Worm (Caenorhabditis elegans) whole organism, L4 larva: Measurements from ENCODE around the gene ham-3.
A peak's percentile ranks its signal among the peaks of the same experiment; 100 is the strongest.

Experiments used
- F10B5.3 ChIP-seq: sonication (generic microtip); optimal IDR thresholded peaks from 2 replicates; lab custom pipeline; 2016; ENCODE audit warnings: mild to moderate bottlenecking, missing genetic modification characterization, missing compliant biosample characterization
- F37D6.2 ChIP-seq: sonication (generic microtip); optimal IDR thresholded peaks from 2 replicates; lab custom pipeline; 2016; ENCODE audit warnings: mild to moderate bottlenecking, missing genetic modification characterization, missing compliant biosample characterization
- F49E8.2 ChIP-seq: sonication (generic microtip); optimal IDR thresholded peaks from 2 replicates; lab custom pipeline; 2016; ENCODE audit warnings: missing compliant biosample characterization, mild to moderate bottlenecking, missing genetic modification characterization, borderline replicate concordance
- T26A8.4 ChIP-seq: fragments of 200-800 bp; sonication (Bioruptor generic); IDR thresholded peaks from 2 replicates; pipeline ENCODE4 v1.3.6; 2022; ENCODE audit warnings: missing genetic modification characterization, missing compliant biosample characterization
- Y5F2A.4 ChIP-seq: fragments of 200-800 bp; sonication (Bioruptor generic); optimal IDR thresholded peaks from 2 replicates; lab custom pipeline; 2018; ENCODE audit warnings: mild to moderate bottlenecking, missing genetic modification characterization, missing compliant biosample characterization
- ZK337.2 ChIP-seq: fragments of 200-800 bp; sonication (Bioruptor generic); IDR thresholded peaks from 2 replicates; pipeline ENCODE4 v1.3.6; 2022; ENCODE audit warnings: missing genetic modification reagents, missing genetic modification characterization, missing compliant biosample characterization
- aly-2 ChIP-seq: sonication (generic microtip); optimal IDR thresholded peaks from 2 replicates; lab custom pipeline; 2018; ENCODE audit warnings: missing biosample characterization, missing genetic modification characterization
- attf-4 ChIP-seq: sonication (generic microtip); optimal IDR thresholded peaks from 3 replicates; lab custom pipeline; 2017; ENCODE audit warnings: missing biosample characterization, missing genetic modification characterization
- ceh-20 ChIP-seq: fragments of 200-800 bp; sonication (Bioruptor generic); IDR thresholded peaks from 2 replicates; pipeline ENCODE4 v1.3.6; 2022; ENCODE audit warnings: missing genetic modification reagents, missing genetic modification characterization, missing compliant biosample characterization
- ceh-62 ChIP-seq: sonication (generic microtip); optimal IDR thresholded peaks from 2 replicates; lab custom pipeline; 2017; ENCODE audit warnings: missing biosample characterization, missing genetic modification characterization
- ces-1 ChIP-seq: fragments of 150-350 bp; sonication (generic microtip); optimal IDR thresholded peaks from 4 replicates; lab custom pipeline; 2014; ENCODE audit warnings: missing biosample characterization, missing genetic modification reagents, missing genetic modification characterization
- ctbp-1 ChIP-seq: fragments of 200-800 bp; sonication (Bioruptor generic); IDR thresholded peaks from 2 replicates; pipeline ENCODE4 v1.3.6; 2022; ENCODE audit warnings: missing genetic modification reagents, missing genetic modification characterization, missing compliant biosample characterization
- daf-12 ChIP-seq: fragments of 150-350 bp; optimal IDR thresholded peaks from 2 replicates; lab custom pipeline; 2014; ENCODE audit warnings: missing biosample characterization, missing genetic modification reagents, missing genetic modification characterization
- daf-8 ChIP-seq: fragments of 200-800 bp; sonication (Bioruptor generic); IDR thresholded peaks from 2 replicates; pipeline ENCODE4 v1.3.6; 2022; ENCODE audit warnings: missing genetic modification characterization, missing compliant biosample characterization
- dmd-6 ChIP-seq: fragments of 200-800 bp; sonication (Bioruptor generic); IDR thresholded peaks from 2 replicates; pipeline ENCODE4 v1.3.6; 2022; ENCODE audit warnings: missing genetic modification reagents, missing genetic modification characterization, missing compliant biosample characterization
- dpl-1 ChIP-seq: fragments of 150-350 bp; optimal IDR thresholded peaks from 2 replicates; lab custom pipeline; 2014; ENCODE audit warnings: missing biosample characterization, missing genetic modification reagents, missing genetic modification characterization
- egl-27 ChIP-seq: sonication (generic microtip); optimal IDR thresholded peaks from 3 replicates; lab custom pipeline; 2017; ENCODE audit warnings: missing biosample characterization, missing genetic modification reagents, missing genetic modification characterization
- egl-43 ChIP-seq: fragments of 200-800 bp; sonication (Bioruptor generic); IDR thresholded peaks from 2 replicates; pipeline ENCODE4 v1.3.6; 2022; ENCODE audit warnings: missing genetic modification reagents, missing genetic modification characterization, missing compliant biosample characterization
- fkh-10 ChIP-seq: fragments of 150-350 bp; optimal IDR thresholded peaks from 2 replicates; lab custom pipeline; 2014; ENCODE audit warnings: missing biosample characterization, missing genetic modification reagents, missing genetic modification characterization
- fos-1 ChIP-seq: fragments of 150-350 bp; optimal IDR thresholded peaks from 2 replicates; lab custom pipeline; 2014; ENCODE audit warnings: missing biosample characterization, missing genetic modification characterization
- hlh-11 ChIP-seq: fragments of 200-800 bp; sonication (Bioruptor generic); optimal IDR thresholded peaks from 2 replicates; lab custom pipeline; 2018; ENCODE audit warnings: mild to moderate bottlenecking, missing genetic modification characterization, missing compliant biosample characterization
- hlh-30 ChIP-seq: sonication (generic microtip); optimal IDR thresholded peaks from 2 replicates; lab custom pipeline; 2017; ENCODE audit warnings: antibody characterized with exemption, mild to moderate bottlenecking, missing genetic modification characterization, missing compliant biosample characterization; ENCODE audit not compliant: insufficient read depth
- jun-1 ChIP-seq: fragments of 150-350 bp; optimal IDR thresholded peaks from 2 replicates; lab custom pipeline; 2014; ENCODE audit warnings: missing biosample characterization, missing genetic modification reagents, missing genetic modification characterization
- lim-7 ChIP-seq: fragments of 200-800 bp; sonication (Bioruptor generic); IDR thresholded peaks from 2 replicates; pipeline ENCODE4 v1.3.6; 2022; ENCODE audit warnings: missing genetic modification characterization, missing compliant biosample characterization
- lin-1 ChIP-seq: fragments of 200-800 bp; sonication (Bioruptor generic); IDR thresholded peaks from 2 replicates; pipeline ENCODE4 v1.3.6; 2022; ENCODE audit warnings: missing genetic modification reagents, missing genetic modification characterization, missing compliant biosample characterization
- lin-13 ChIP-seq: fragments of 150-350 bp; optimal IDR thresholded peaks from 2 replicates; lab custom pipeline; 2014; ENCODE audit warnings: missing biosample characterization, missing genetic modification reagents, missing genetic modification characterization
- lin-29 ChIP-seq: fragments of 200-800 bp; sonication (Bioruptor generic); IDR thresholded peaks from 2 replicates; pipeline ENCODE4 v1.3.6; 2022; ENCODE audit warnings: missing genetic modification reagents, missing genetic modification characterization, missing compliant biosample characterization
- lin-38 ChIP-seq: fragments of 200-800 bp; sonication (Bioruptor generic); IDR thresholded peaks from 2 replicates; pipeline ENCODE4 v1.3.6; 2022; ENCODE audit warnings: missing genetic modification reagents, missing genetic modification characterization, missing compliant biosample characterization
- lsy-2 ChIP-seq, 2 experiments: fragments of 150-350 bp in 1 of 2; sonication (generic microtip) in 1 of 2; optimal IDR thresholded peaks; 2 replicates each; lab custom pipeline; 2014 to 2017; ENCODE audit warnings: missing biosample characterization in 2 of 2, missing genetic modification characterization in 2 of 2
- madf-9 ChIP-seq: fragments of 200-800 bp; sonication (Bioruptor generic); conservative IDR thresholded peaks from 2 replicates; pipeline ENCODE4 v1.3.6; 2022; ENCODE audit warnings: missing genetic modification reagents, missing genetic modification characterization, missing compliant biosample characterization
- mes-2 ChIP-seq: sonication (generic microtip); optimal IDR thresholded peaks from 2 replicates; lab custom pipeline; 2016; ENCODE audit warnings: missing genotype, mild to moderate bottlenecking, missing genetic modification characterization, missing compliant biosample characterization; ENCODE audit not compliant: poor library complexity, severe bottlenecking
- mxl-2 ChIP-seq: fragments of 200-800 bp; sonication (Bioruptor generic); conservative IDR thresholded peaks from 2 replicates; pipeline ENCODE4 v1.3.6; 2022; ENCODE audit warnings: missing genetic modification reagents, missing genetic modification characterization, missing compliant biosample characterization
- nhr-237 ChIP-seq: sonication (generic microtip); optimal IDR thresholded peaks from 2 replicates; lab custom pipeline; 2017; ENCODE audit warnings: missing biosample characterization, missing genetic modification characterization
- nhr-25 ChIP-seq: sonication (generic microtip); optimal IDR thresholded peaks from 2 replicates; lab custom pipeline; 2017; ENCODE audit warnings: missing genetic modification characterization, mild to moderate bottlenecking, missing compliant biosample characterization, antibody characterized with exemption, moderate library complexity, borderline replicate concordance; ENCODE audit not compliant: insufficient read depth
- nhr-42 ChIP-seq: fragments of 200-800 bp; sonication (Bioruptor generic); IDR thresholded peaks from 2 replicates; pipeline ENCODE4 v1.3.6; 2022; ENCODE audit warnings: missing genetic modification characterization, missing compliant biosample characterization
- nhr-48 ChIP-seq: sonication (generic microtip); optimal IDR thresholded peaks from 2 replicates; lab custom pipeline; 2016; ENCODE audit warnings: mild to moderate bottlenecking, missing genetic modification characterization, missing compliant biosample characterization
- pha-4 ChIP-seq, 2 experiments: fragments of 150-350 bp in 1 of 2; fragments of 200-800 bp in 1 of 2; sonication (Bioruptor generic) in 1 of 2; IDR thresholded peaks in 1 of 2; optimal IDR thresholded peaks in 1 of 2; 2 replicates each; pipeline versions ENCODE4 v1.3.6 to Lab custom; 2014 to 2022; ENCODE audit warnings: missing genetic modification characterization in 2 of 2, missing genetic modification reagents in 2 of 2, missing biosample characterization in 1 of 2, missing compliant biosample characterization in 1 of 2
- php-3 ChIP-seq: fragments of 200-800 bp; sonication (Bioruptor generic); IDR thresholded peaks from 2 replicates; pipeline ENCODE4 v1.3.6; 2022; ENCODE audit warnings: missing genetic modification reagents, missing genetic modification characterization, missing compliant biosample characterization
- rbr-2 ChIP-seq: sonication (generic microtip); optimal IDR thresholded peaks from 2 replicates; lab custom pipeline; 2016; ENCODE audit warnings: missing genotype, missing genetic modification characterization, missing compliant biosample characterization
- sdz-12 ChIP-seq: fragments of 200-800 bp; sonication (Bioruptor generic); optimal IDR thresholded peaks from 2 replicates; lab custom pipeline; 2018; ENCODE audit warnings: mild to moderate bottlenecking, missing genetic modification characterization, missing compliant biosample characterization
- spr-3 ChIP-seq: fragments of 200-800 bp; sonication (Bioruptor generic); optimal IDR thresholded peaks from 2 replicates; lab custom pipeline; 2018; ENCODE audit warnings: mild to moderate bottlenecking, missing genetic modification characterization, missing compliant biosample characterization
- tra-1 ChIP-seq: fragments of 200-800 bp; sonication (Bioruptor generic); IDR thresholded peaks from 2 replicates; pipeline ENCODE4 v1.3.6; 2022; ENCODE audit warnings: missing genetic modification reagents, missing genetic modification characterization, missing compliant biosample characterization
- zfp-3 ChIP-seq: fragments of 200-800 bp; sonication (Bioruptor generic); conservative IDR thresholded peaks from 2 replicates; pipeline ENCODE4 v1.3.6; 2022; ENCODE audit warnings: missing genetic modification reagents, missing genetic modification characterization, missing compliant biosample characterization
- ztf-11 ChIP-seq: fragments of 150-350 bp; optimal IDR thresholded peaks from 2 replicates; lab custom pipeline; 2014; ENCODE audit warnings: missing biosample characterization, missing genetic modification characterization
- ztf-7 ChIP-seq: fragments of 150-350 bp; optimal IDR thresholded peaks from 2 replicates; lab custom pipeline; 2014; ENCODE audit warnings: missing biosample characterization, missing genetic modification characterization

ham-3 gene

DNA sequence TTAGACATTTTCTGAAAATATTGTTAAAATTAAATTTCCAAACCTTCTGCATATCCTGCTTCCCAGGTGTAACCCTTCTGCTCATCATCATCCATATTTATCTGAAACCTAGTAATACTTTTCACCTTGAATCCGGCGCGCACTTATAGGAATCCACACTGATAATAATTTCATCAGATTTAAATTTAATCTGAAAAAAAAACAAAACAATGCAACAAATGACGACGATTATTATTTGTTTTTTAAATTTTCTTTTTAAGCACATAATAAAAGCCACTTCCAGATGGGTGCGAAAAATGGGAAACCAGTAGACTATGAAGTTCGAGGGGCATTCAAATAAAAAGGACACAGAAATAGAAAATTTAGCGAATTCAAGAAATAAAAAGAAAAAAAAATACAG, 29.9 kb upstream of the ham-3 start, which contains the start of gene gtf-2H2C:
gtf-2H2C (minus strand) TSS at position 101 of the 400 bp plus-strand sequence.
- TF ChIP-seq ceh-62 (tag; lab: Kevin White, UChicago) (no peak), pha-4 (GFP tag; IDR thresholded peaks at IDR 0.05; lab: Robert Waterston, UW) (peak; percentile 7; the same call in 1 of the 2 replicates), pha-4 (tag; optimal IDR thresholded peaks at IDR 0.05; lab: Kevin White, UChicago) (no peak)

DNA sequence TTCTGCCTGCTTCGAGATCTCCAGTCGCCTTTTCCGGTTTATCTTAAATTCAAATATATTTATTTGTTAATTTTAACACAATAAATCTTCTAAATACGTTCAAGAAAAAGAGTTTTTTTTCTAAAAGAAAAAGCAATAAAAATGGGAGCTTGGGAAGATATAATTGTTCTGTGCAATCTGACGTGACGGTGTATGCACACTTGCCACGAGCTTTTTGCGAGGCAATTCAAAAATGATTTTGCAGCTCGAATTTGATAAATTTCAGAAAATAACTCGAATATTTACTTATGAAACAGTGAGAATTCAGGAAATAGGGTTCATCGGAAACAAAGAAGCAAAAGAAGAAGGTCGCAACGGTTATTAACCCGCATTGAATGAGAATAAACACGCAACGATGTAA, 27.5 kb upstream of the ham-3 start:
- no peak for TF ChIP-seq nhr-48
- TF ChIP-seq hlh-30 (tag; lab: Kevin White, UChicago) = peak; percentile 11
- peak; percentile 58 for TF ChIP-seq mes-2 (tag; lab: Kevin White, UChicago)
- no peak for TF ChIP-seq ztf-11 (tag; lab: Kevin White, UChicago)
- TF ChIP-seq lsy-2 (tag; optimal IDR thresholded peaks at IDR 0.05; lab: Kevin White, UChicago) = peak in 1 of 2 experiments; percentile 47
- no peak for TF ChIP-seq tra-1
- TF ChIP-seq egl-27 (tag; lab: Kevin White, UChicago) = no peak
- peak; percentile 69 for TF ChIP-seq dpl-1
- TF ChIP-seq zfp-3 (GFP tag; lab: Robert Waterston, UW) = no peak
- no peak for TF ChIP-seq daf-8
- no peak for TF ChIP-seq hlh-11 (tag; lab: Kevin White, UChicago)
- no peak for TF ChIP-seq rbr-2 (tag; lab: Kevin White, UChicago)
- TF ChIP-seq aly-2 (tag; lab: Kevin White, UChicago) = no peak
- TF ChIP-seq Y5F2A.4 (GFP tag; lab: Kevin White, UChicago) = no peak
- no peak for TF ChIP-seq ceh-20
- TF ChIP-seq dmd-6 = no peak
- TF ChIP-seq daf-12 (tag; lab: Kevin White, UChicago) = no peak
- no peak for TF ChIP-seq sdz-12 (GFP tag; lab: Kevin White, UChicago)
- TF ChIP-seq lin-38 = 0 out of 2 replicates have a peak, but pooled peaks have one; percentile 21
- no peak for TF ChIP-seq nhr-42 (GFP tag; lab: Robert Waterston, UW)

DNA sequence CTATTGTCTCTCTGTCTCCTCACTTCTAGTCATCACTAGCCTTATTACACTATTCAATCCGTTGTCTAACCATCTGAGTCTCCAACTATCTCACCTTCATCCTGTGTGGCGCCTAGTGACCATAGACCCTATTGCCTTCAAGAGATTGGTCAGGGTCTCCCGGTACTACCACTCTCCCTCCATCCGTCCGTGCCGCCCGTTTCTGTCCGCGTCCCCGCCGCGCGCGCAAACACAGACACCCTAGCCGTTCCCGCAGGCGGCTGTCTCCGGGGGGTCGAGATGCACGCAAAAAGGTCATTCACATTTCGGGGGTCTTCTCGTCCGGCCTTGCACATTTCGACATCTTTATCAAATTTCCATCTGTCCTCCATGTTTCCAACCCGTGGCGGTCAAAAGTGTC, 26.0 kb upstream of the ham-3 start:
- 0 out of 2 replicates have a peak, but pooled peaks have one; percentile 9 for TF ChIP-seq ctbp-1 (GFP tag; lab: Robert Waterston, UW)
- TF ChIP-seq ces-1 = no peak
- TF ChIP-seq F10B5.3 (tag; lab: Kevin White, UChicago) = no peak
- no peak for TF ChIP-seq lin-29 (GFP tag; lab: Robert Waterston, UW)
- 0 out of 2 replicates have a peak, but pooled peaks have one; percentile 49 for TF ChIP-seq ZK337.2
- no peak for TF ChIP-seq lin-13
- TF ChIP-seq ztf-7 (tag; lab: Kevin White, UChicago) = no peak
- peak; percentile 30 for TF ChIP-seq nhr-25 (tag; lab: Kevin White, UChicago)
- TF ChIP-seq php-3 (GFP tag; lab: Robert Waterston, UW) = no peak
- 0 out of 2 replicates have a peak, but pooled peaks have one; percentile 45 for TF ChIP-seq egl-43
- no peak for TF ChIP-seq F37D6.2 (tag; lab: Kevin White, UChicago)
- 0 out of 2 replicates have a peak, but pooled peaks have one; percentile 39 for TF ChIP-seq zfp-3 (GFP tag; lab: Robert Waterston, UW)
- no peak for TF ChIP-seq egl-27 (tag; lab: Kevin White, UChicago)
- TF ChIP-seq spr-3 (GFP tag; lab: Kevin White, UChicago) = no peak
- no peak for TF ChIP-seq lim-7 (GFP tag; lab: Robert Waterston, UW)
- peak; percentile 38 for TF ChIP-seq nhr-48
- no peak for TF ChIP-seq lin-1 (GFP tag; lab: Robert Waterston, UW)
- no peak for TF ChIP-seq mxl-2 (GFP tag; lab: Robert Waterston, UW)
- no peak for TF ChIP-seq ceh-20
- TF ChIP-seq jun-1 (tag; lab: Kevin White, UChicago) = no peak
- no peak for TF ChIP-seq daf-12 (tag; lab: Kevin White, UChicago)
- no peak for TF ChIP-seq fos-1 (tag; lab: Kevin White, UChicago)
- 0 out of 2 replicates have a peak, but pooled peaks have one; percentile 6 for TF ChIP-seq pha-4 (GFP tag; IDR thresholded peaks at IDR 0.05; lab: Robert Waterston, UW)
- TF ChIP-seq pha-4 (tag; optimal IDR thresholded peaks at IDR 0.05; lab: Kevin White, UChicago) = no peak
- TF ChIP-seq nhr-237 (tag; lab: Kevin White, UChicago) = no peak
- TF ChIP-seq fkh-10 = no peak
- no peak for TF ChIP-seq lsy-2 (tag; optimal IDR thresholded peaks at IDR 0.05; lab: Kevin White, UChicago)
- no peak for TF ChIP-seq nhr-42 (GFP tag; lab: Robert Waterston, UW)
- TF ChIP-seq attf-4 (tag; lab: Kevin White, UChicago) = no peak
- no peak for TF ChIP-seq ceh-62 (tag; lab: Kevin White, UChicago)
- peak; percentile 83 for TF ChIP-seq madf-9 (GFP tag; lab: Robert Waterston, UW)
- no peak for TF ChIP-seq F49E8.2 (tag; lab: Kevin White, UChicago)
- peak; percentile 35; the same call in 1 of the 2 replicates for TF ChIP-seq T26A8.4 (GFP tag; lab: Robert Waterston, UW)
- peak; percentile 36 for TF ChIP-seq mes-2 (tag; lab: Kevin White, UChicago)
